Worm (Caenorhabditis elegans) whole organism, L4 larva: ENCODE results near the gene F49F1.4.

ENCODE experiments used
- F10B5.3 ChIP-seq: sonication (generic microtip); optimal IDR thresholded peaks from 2 replicates; lab custom pipeline; 2016; ENCODE audit warnings: mild to moderate bottlenecking, missing genetic modification characterization, missing compliant biosample characterization
- F26F4.8 ChIP-seq: fragments of 200-800 bp; sonication (Bioruptor generic); conservative IDR thresholded peaks from 2 replicates; pipeline ENCODE4 v1.3.6; 2022; ENCODE audit warnings: missing genetic modification characterization, missing compliant biosample characterization
- T26A8.4 ChIP-seq: fragments of 200-800 bp; sonication (Bioruptor generic); IDR thresholded peaks from 2 replicates; pipeline ENCODE4 v1.3.6; 2022; ENCODE audit warnings: missing genetic modification characterization, missing compliant biosample characterization
- Y48G9A.11 ChIP-seq: fragments of 200-800 bp; sonication (Bioruptor generic); IDR thresholded peaks from 2 replicates; pipeline ENCODE4 v1.3.6; 2022; ENCODE audit warnings: missing genetic modification reagents, missing genetic modification characterization, missing compliant biosample characterization
- ZK337.2 ChIP-seq: fragments of 200-800 bp; sonication (Bioruptor generic); IDR thresholded peaks from 2 replicates; pipeline ENCODE4 v1.3.6; 2022; ENCODE audit warnings: missing genetic modification reagents, missing genetic modification characterization, missing compliant biosample characterization
- aha-1 ChIP-seq: fragments of 150-350 bp; peaks from one replicate; lab custom pipeline; 2014; ENCODE audit warnings: missing biosample characterization, missing genetic modification characterization
- ama-1 ChIP-seq: fragments of 150-350 bp; optimal IDR thresholded peaks from 2 replicates; lab custom pipeline; 2014; ENCODE audit warnings: inconsistent platforms, mixed read lengths
- ceh-28 ChIP-seq: fragments of 150-350 bp; optimal IDR thresholded peaks from 2 replicates; lab custom pipeline; 2014; ENCODE audit warnings: missing biosample characterization, missing genetic modification reagents, missing genetic modification characterization
- daf-12 ChIP-seq: fragments of 150-350 bp; optimal IDR thresholded peaks from 2 replicates; lab custom pipeline; 2014; ENCODE audit warnings: missing biosample characterization, missing genetic modification reagents, missing genetic modification characterization
- daf-16 ChIP-seq, 3 experiments: sonication (generic microtip); optimal IDR thresholded peaks; 2 replicates each; lab custom pipeline; 2016 to 2017; ENCODE audit warnings: missing genetic modification characterization in 3 of 3, missing genetic modification reagents in 3 of 3, mild to moderate bottlenecking in 2 of 3, missing compliant biosample characterization in 2 of 3, missing biosample characterization in 1 of 3, moderate library complexity in 1 of 3
- dmd-6 ChIP-seq: fragments of 200-800 bp; sonication (Bioruptor generic); IDR thresholded peaks from 2 replicates; pipeline ENCODE4 v1.3.6; 2022; ENCODE audit warnings: missing genetic modification reagents, missing genetic modification characterization, missing compliant biosample characterization
- dmd-8 ChIP-seq: fragments of 200-800 bp; sonication (Bioruptor generic); IDR thresholded peaks from 2 replicates; pipeline ENCODE4 v1.3.6; 2022; ENCODE audit warnings: missing genetic modification characterization, missing compliant biosample characterization
- duxl-1 ChIP-seq: sonication (generic microtip); optimal IDR thresholded peaks from 2 replicates; lab custom pipeline; 2016; ENCODE audit warnings: mild to moderate bottlenecking, missing genetic modification characterization, moderate library complexity, missing compliant biosample characterization; ENCODE audit not compliant: poor library complexity
- dve-1 ChIP-seq: sonication (generic microtip); optimal IDR thresholded peaks from 2 replicates; lab custom pipeline; 2017; ENCODE audit warnings: antibody characterized with exemption, mild to moderate bottlenecking, missing genetic modification characterization, missing compliant biosample characterization; ENCODE audit not compliant: insufficient read depth
- egl-43 ChIP-seq: fragments of 200-800 bp; sonication (Bioruptor generic); IDR thresholded peaks from 2 replicates; pipeline ENCODE4 v1.3.6; 2022; ENCODE audit warnings: missing genetic modification reagents, missing genetic modification characterization, missing compliant biosample characterization
- gei-8 ChIP-seq: fragments of 200-800 bp; sonication (Bioruptor generic); optimal IDR thresholded peaks from 2 replicates; lab custom pipeline; 2018; ENCODE audit warnings: mild to moderate bottlenecking, missing genetic modification characterization, missing compliant biosample characterization
- hlh-30 ChIP-seq: sonication (generic microtip); optimal IDR thresholded peaks from 2 replicates; lab custom pipeline; 2017; ENCODE audit warnings: antibody characterized with exemption, mild to moderate bottlenecking, missing genetic modification characterization, missing compliant biosample characterization; ENCODE audit not compliant: insufficient read depth
- hmg-1.1 ChIP-seq: fragments of 200-800 bp; sonication (Bioruptor generic); IDR thresholded peaks from 2 replicates; pipeline ENCODE4 v1.3.6; 2022; ENCODE audit warnings: missing genetic modification reagents, missing genetic modification characterization, missing compliant biosample characterization
- lin-1 ChIP-seq: fragments of 200-800 bp; sonication (Bioruptor generic); IDR thresholded peaks from 2 replicates; pipeline ENCODE4 v1.3.6; 2022; ENCODE audit warnings: missing genetic modification reagents, missing genetic modification characterization, missing compliant biosample characterization
- lin-15B ChIP-seq: fragments of 150-350 bp; sonication (generic microtip); optimal IDR thresholded peaks from 3 replicates; lab custom pipeline; 2014; ENCODE audit warnings: missing biosample characterization, missing genetic modification characterization
- lin-29 ChIP-seq: fragments of 200-800 bp; sonication (Bioruptor generic); IDR thresholded peaks from 2 replicates; pipeline ENCODE4 v1.3.6; 2022; ENCODE audit warnings: missing genetic modification reagents, missing genetic modification characterization, missing compliant biosample characterization
- lin-38 ChIP-seq: fragments of 200-800 bp; sonication (Bioruptor generic); IDR thresholded peaks from 2 replicates; pipeline ENCODE4 v1.3.6; 2022; ENCODE audit warnings: missing genetic modification reagents, missing genetic modification characterization, missing compliant biosample characterization
- mes-2 ChIP-seq: sonication (generic microtip); optimal IDR thresholded peaks from 2 replicates; lab custom pipeline; 2016; ENCODE audit warnings: missing genotype, mild to moderate bottlenecking, missing genetic modification characterization, missing compliant biosample characterization; ENCODE audit not compliant: poor library complexity, severe bottlenecking
- mxl-3 ChIP-seq: fragments of 200-800 bp; sonication (Bioruptor generic); optimal IDR thresholded peaks from 2 replicates; lab custom pipeline; 2018; ENCODE audit warnings: mild to moderate bottlenecking, missing genetic modification characterization, missing compliant biosample characterization
- nhr-28 ChIP-seq: fragments of 150-350 bp; optimal IDR thresholded peaks from 2 replicates; lab custom pipeline; 2014; ENCODE audit warnings: missing biosample characterization, missing genetic modification characterization
- nhr-76 ChIP-seq: fragments of 150-350 bp; optimal IDR thresholded peaks from 2 replicates; lab custom pipeline; 2014; ENCODE audit warnings: missing biosample characterization, missing genetic modification characterization
- php-3 ChIP-seq: fragments of 200-800 bp; sonication (Bioruptor generic); IDR thresholded peaks from 2 replicates; pipeline ENCODE4 v1.3.6; 2022; ENCODE audit warnings: missing genetic modification reagents, missing genetic modification characterization, missing compliant biosample characterization
- set-16 ChIP-seq: fragments of 200-800 bp; sonication (Bioruptor generic); IDR thresholded peaks from 2 replicates; pipeline ENCODE4 v1.3.6; 2022; ENCODE audit warnings: missing genetic modification reagents, missing genetic modification characterization, missing compliant biosample characterization
- unc-62 ChIP-seq, 3 experiments: fragments of 150-350 bp in 1 of 3; sonication (generic microtip); optimal IDR thresholded peaks in 2 of 3; peaks in 1 of 3; 1 replicate in 1 of 3; 2 replicates in 2 of 3; lab custom pipeline; 2014 to 2017; ENCODE audit warnings: missing biosample characterization in 3 of 3, missing genetic modification characterization in 3 of 3, missing genetic modification reagents in 3 of 3, missing genotype in 1 of 3
- zfp-3 ChIP-seq: fragments of 200-800 bp; sonication (Bioruptor generic); conservative IDR thresholded peaks from 2 replicates; pipeline ENCODE4 v1.3.6; 2022; ENCODE audit warnings: missing genetic modification reagents, missing genetic modification characterization, missing compliant biosample characterization
- ztf-11 ChIP-seq: fragments of 150-350 bp; optimal IDR thresholded peaks from 2 replicates; lab custom pipeline; 2014; ENCODE audit warnings: missing biosample characterization, missing genetic modification characterization
- ztf-7 ChIP-seq: fragments of 150-350 bp; optimal IDR thresholded peaks from 2 replicates; lab custom pipeline; 2014; ENCODE audit warnings: missing biosample characterization, missing genetic modification characterization

F49F1.4 gene

ce11 chrIV:4137472-4137871 lies 21.9 kb upstream of the F49F1.4 start, which contains the start of gene F49F1.9:
Gene F49F1.9, minus strand, starts transcription at chrIV:4137572.
- TF ChIP-seq lin-1 (GFP tag; lab: Robert Waterston, UW): no peak
- no peak for TF ChIP-seq nhr-28 (tag; lab: Kevin White, UChicago)
- no peak for TF ChIP-seq dve-1 (tag; lab: Kevin White, UChicago)
- no peak for TF ChIP-seq php-3 (GFP tag; lab: Robert Waterston, UW)
- no peak for TF ChIP-seq set-16 (GFP tag; lab: Robert Waterston, UW)
- no peak for TF ChIP-seq unc-62 (GFP tag; optimal IDR thresholded peaks at IDR 0.05 in 1 of 2; lab: Kevin White, UChicago)
- TF ChIP-seq unc-62 (tag; optimal IDR thresholded peaks at IDR 0.05; lab: Kevin White, UChicago): no peak
- TF ChIP-seq hmg-1.1 (GFP tag; lab: Robert Waterston, UW): no peak
- no peak for TF ChIP-seq Y48G9A.11 (GFP tag; lab: Robert Waterston, UW)
- TF ChIP-seq ztf-11 (tag; lab: Kevin White, UChicago): no peak
- no peak for TF ChIP-seq lin-38 (GFP tag; lab: Robert Waterston, UW)
- no peak for TF ChIP-seq dmd-8
- TF ChIP-seq ZK337.2: no peak
- no peak for TF ChIP-seq egl-43 (GFP tag; lab: Robert Waterston, UW)
- TF ChIP-seq zfp-3 (GFP tag; lab: Robert Waterston, UW): no peak
- TF ChIP-seq ztf-7: no peak
- no peak for TF ChIP-seq mes-2 (tag; lab: Kevin White, UChicago)
- TF ChIP-seq duxl-1: no peak

ce11 chrIV:4135744-4136143 lies 20.2 kb upstream of the F49F1.4 start, which contains the start of gene F49F1.17:
Gene F49F1.17, minus strand, starts transcription at chrIV:4135844.
- TF ChIP-seq mxl-3 (GFP tag; lab: Kevin White, UChicago) (no peak), dmd-6 (GFP tag; lab: Robert Waterston, UW) (no peak), Y48G9A.11 (GFP tag; lab: Robert Waterston, UW) (no peak), lin-38 (GFP tag; lab: Robert Waterston, UW) (no peak), nhr-76 (tag; lab: Kevin White, UChicago) (no peak), mes-2 (tag; lab: Kevin White, UChicago) (no peak), hlh-30 (no peak), F26F4.8 (no peak), daf-12 (tag; lab: Kevin White, UChicago) (no peak), gei-8 (GFP tag; lab: Kevin White, UChicago) (no peak), ceh-28 (tag; lab: Kevin White, UChicago) (no peak), aha-1 (tag; lab: Kevin White, UChicago) (no peak), T26A8.4 (GFP tag; lab: Robert Waterston, UW) (no peak), F10B5.3 (tag; lab: Kevin White, UChicago) (no peak), ama-1 (lab: Kevin White, UChicago) (no peak)

- TF ChIP-seq dmd-6 (GFP tag; lab: Robert Waterston, UW): peak; percentile 30; the same call in 1 of the 2 replicates
Measured at ce11 chrIV:4125657-4126056, 10.1 kb upstream of the F49F1.4 start, which contains the start of gene F49F1.7. Gene F49F1.7, minus strand, starts transcription at chrIV:4125757.

- no peak for TF ChIP-seq hlh-30
- no peak for TF ChIP-seq daf-16 (GFP tag; optimal IDR thresholded peaks at IDR 0.05; lab: Kevin White, UChicago)
- peak; percentile 42 for TF ChIP-seq daf-16 (tag; optimal IDR thresholded peaks at IDR 0.05; lab: Kevin White, UChicago)
- TF ChIP-seq lin-15B (tag; lab: Kevin White, UChicago): no peak
- peak; percentile 59 for TF ChIP-seq dmd-6 (GFP tag; lab: Robert Waterston, UW)
- no peak for TF ChIP-seq lin-29
- peak in 1 of 2 experiments; percentile 8 for TF ChIP-seq unc-62 (GFP tag; optimal IDR thresholded peaks at IDR 0.05 in 1 of 2; lab: Kevin White, UChicago)
- no peak for TF ChIP-seq unc-62 (tag; optimal IDR thresholded peaks at IDR 0.05; lab: Kevin White, UChicago)
- TF ChIP-seq dve-1 (tag; lab: Kevin White, UChicago): no peak
Measured at ce11 chrIV:4123083-4123482, 7.5 kb upstream of the F49F1.4 start, which contains the start of gene mul-1. Gene mul-1, minus strand, starts transcription at chrIV:4123166.
